Fruit fly (Drosophila melanogaster) whole organism, adult: Measurements from ENCODE around the gene CG15864.

ENCODE experiments used
- CG33017 ChIP-seq: fragments of 200-800 bp; sonication (Bioruptor generic); optimal IDR thresholded peaks from 2 replicates; lab custom pipeline; 2018; ENCODE audit warnings: missing biosample characterization, mild to moderate bottlenecking, missing genetic modification characterization, moderate library complexity
- Clk ChIP-seq: fragments of 200-800 bp; sonication (Bioruptor generic); optimal IDR thresholded peaks from 2 replicates; lab custom pipeline; 2017; ENCODE audit warnings: missing biosample characterization, missing genetic modification characterization
- pad ChIP-seq: fragments of 200-800 bp; sonication (Bioruptor generic); optimal IDR thresholded peaks from 3 replicates; lab custom pipeline; 2017; ENCODE audit warnings: missing biosample characterization, missing genetic modification characterization, mild to moderate bottlenecking, moderate library complexity, missing genetic modification reagents
- tj ChIP-seq: fragments of 200-800 bp; sonication (Bioruptor generic); optimal IDR thresholded peaks from 3 replicates; lab custom pipeline; 2017; ENCODE audit warnings: missing biosample characterization, mild to moderate bottlenecking, missing genetic modification characterization, moderate library complexity

DNA sequence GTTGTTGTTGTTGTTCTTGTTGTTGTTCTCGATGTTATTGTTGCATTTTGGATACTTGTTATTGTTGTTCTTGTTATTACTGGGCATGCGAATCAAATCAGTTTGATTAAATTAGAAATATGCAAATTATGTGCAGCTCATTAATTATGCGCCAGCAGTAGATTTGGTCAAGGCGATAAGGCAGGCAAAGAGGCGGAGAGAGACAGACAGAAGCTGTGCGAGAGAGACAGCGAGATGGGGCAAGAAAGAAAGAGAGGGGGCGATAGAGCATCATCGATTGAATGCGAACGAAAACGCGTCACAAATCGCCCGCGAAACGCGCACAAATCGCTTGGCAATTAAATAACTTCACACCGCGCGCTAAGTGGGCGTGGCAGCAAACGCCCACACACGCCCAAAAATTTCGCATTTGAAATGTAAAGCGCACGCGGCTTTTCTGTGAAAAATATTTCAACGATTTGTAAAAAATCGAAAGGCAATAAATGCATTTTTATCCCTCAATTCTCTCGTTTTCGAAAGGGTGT is 25.1 kb upstream of the CG15864 start:
- TF ChIP-seq CG33017 = no peak
- no peak for TF ChIP-seq Clk (GFP tag; lab: Kevin White, UChicago)
- TF ChIP-seq pad (GFP tag; lab: Kevin White, UChicago) = no peak
- no peak for TF ChIP-seq tj (GFP tag; lab: Kevin White, UChicago)
